Worm (Caenorhabditis elegans): ENCODE results near the gene fat-2.

The fat-2 gene

DNA sequence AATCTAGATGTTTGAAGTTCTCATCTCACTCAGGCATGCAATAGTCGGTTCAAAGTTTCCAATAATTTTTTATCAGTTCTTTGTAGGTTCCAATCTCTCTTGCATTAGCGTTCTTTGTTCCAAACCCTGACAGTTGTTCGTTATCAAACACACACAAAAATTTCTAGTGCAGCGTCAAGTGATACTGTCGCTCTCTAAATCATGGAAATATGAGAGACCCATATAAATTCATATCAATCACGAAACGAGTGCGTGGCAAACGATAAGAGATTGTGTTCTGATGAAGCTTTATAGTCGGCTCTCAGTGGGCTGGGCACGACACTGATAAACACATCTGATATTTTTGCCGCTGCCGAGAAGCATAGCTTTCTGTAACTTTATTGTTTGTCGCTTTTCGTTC is 9.5 kb upstream of the fat-2 start (continued):
- TF ChIP-seq nhr-102 (tag; optimal IDR thresholded peaks at IDR 0.05): peak; percentile 72
- no peak for TF ChIP-seq nhr-76 (tag; optimal IDR thresholded peaks at IDR 0.05)
- peak in 1 of 2 experiments; percentile 24 for TF ChIP-seq mdl-1 (tag; optimal IDR thresholded peaks at IDR 0.05)
- peak; percentile 18 for TF ChIP-seq spr-3 (GFP tag; optimal IDR thresholded peaks at IDR 0.05)
- TF ChIP-seq dmd-6 (GFP tag; IDR thresholded peaks at IDR 0.05): peak; percentile 88
- TF ChIP-seq hlh-11 (tag; optimal IDR thresholded peaks at IDR 0.05): peak; percentile 94
- TF ChIP-seq duxl-1 (tag; optimal IDR thresholded peaks at IDR 0.05; ENCODE audit: poor library complexity): no peak
- TF ChIP-seq pqm-1 (tag; optimal IDR thresholded peaks at IDR 0.05): peak; percentile 82
- TF ChIP-seq dmd-8 (GFP tag; IDR thresholded peaks at IDR 0.05): no peak
- TF ChIP-seq nhr-42 (GFP tag; IDR thresholded peaks at IDR 0.05): no peak
- TF ChIP-seq nhr-28 (tag; optimal IDR thresholded peaks at IDR 0.05): peak; percentile 99
- no peak for TF ChIP-seq madf-9 (GFP tag; conservative IDR thresholded peaks at IDR 0.05)
- no peak for TF ChIP-seq madf-5 (GFP tag; IDR thresholded peaks at IDR 0.05)
- no peak for TF ChIP-seq lim-7 (GFP tag; IDR thresholded peaks at IDR 0.05)
- no peak for TF ChIP-seq lin-39 (tag; optimal IDR thresholded peaks at IDR 0.05)
- TF ChIP-seq hlh-30 (tag; optimal IDR thresholded peaks at IDR 0.05; ENCODE audit: insufficient read depth): peak; percentile 60
- TF ChIP-seq nhr-111 (GFP tag; optimal IDR thresholded peaks at IDR 0.05): no peak
- no peak for TF ChIP-seq ZK337.2 (GFP tag; IDR thresholded peaks at IDR 0.05)
- TF ChIP-seq cey-2 (tag; optimal IDR thresholded peaks at IDR 0.05; ENCODE audit: borderline replicate concordance, insufficient read depth): peak; percentile 22
- TF ChIP-seq ceh-82 (tag; optimal IDR thresholded peaks at IDR 0.05): no peak
- peak; percentile 97 for TF ChIP-seq dve-1 (tag; optimal IDR thresholded peaks at IDR 0.05; ENCODE audit: insufficient read depth)
- peak; percentile 10 for TF ChIP-seq T20F7.1 (GFP tag; optimal IDR thresholded peaks at IDR 0.05)
- TF ChIP-seq pha-4 (GFP tag; IDR thresholded peaks at IDR 0.05): peak; percentile 7; the same call in 1 of the 2 replicates
- no peak for TF ChIP-seq pha-4 (tag; optimal IDR thresholded peaks at IDR 0.05)
- TF ChIP-seq nhr-48 (tag; optimal IDR thresholded peaks at IDR 0.05): peak; percentile 86
- TF ChIP-seq arid-1 (GFP tag; conservative IDR thresholded peaks at IDR 0.05): peak; percentile 40; the same call in 1 of the 2 replicates
- no peak for TF ChIP-seq D1046.2 (GFP tag; IDR thresholded peaks at IDR 0.05)
- TF ChIP-seq daf-16 (GFP tag; optimal IDR thresholded peaks at IDR 0.05): peak in 1 of 2 experiments; percentile 24
- peak; percentile 81 for TF ChIP-seq daf-16 (tag; optimal IDR thresholded peaks at IDR 0.05)
- TF ChIP-seq lin-13 (GFP tag; optimal IDR thresholded peaks at IDR 0.05): no peak
- TF ChIP-seq unc-39 (tag; optimal IDR thresholded peaks at IDR 0.05): no peak
- TF ChIP-seq dpl-1 (GFP tag; optimal IDR thresholded peaks at IDR 0.05): no peak
- no peak for TF ChIP-seq nhr-41 (GFP tag; IDR thresholded peaks at IDR 0.05)
- TF ChIP-seq daf-12 (tag; optimal IDR thresholded peaks at IDR 0.05): no peak
- no peak for TF ChIP-seq gei-8 (GFP tag; optimal IDR thresholded peaks at IDR 0.05)
- no peak for TF ChIP-seq zag-1 (tag; optimal IDR thresholded peaks at IDR 0.05)

- TF ChIP-seq fos-1 (tag; optimal IDR thresholded peaks at IDR 0.05): no peak
- TF ChIP-seq lin-38 (GFP tag; IDR thresholded peaks at IDR 0.05): 0 out of 2 replicates have a peak, but pooled peaks have one; percentile 6
Measured at ce11 chrIV:13315344-13315743, 8.3 kb upstream of the fat-2 start, which contains the start of gene fat-1. Gene fat-1 (plus strand): TSS chrIV:13315644.

ce11 chrIV:13318773-13319172 is 4.9 kb upstream of the fat-2 start:
- no peak for TF ChIP-seq lim-7 (GFP tag; IDR thresholded peaks at IDR 0.05)
- peak; percentile 61 for TF ChIP-seq hlh-30 (tag; optimal IDR thresholded peaks at IDR 0.05; ENCODE audit: insufficient read depth)
- no peak for TF ChIP-seq lin-15B (tag; optimal IDR thresholded peaks at IDR 0.05)
- peak; percentile 88 for TF ChIP-seq pqm-1 (tag; optimal IDR thresholded peaks at IDR 0.05)
- peak; percentile 43; the same call in 1 of the 2 replicates for TF ChIP-seq ceh-20 (GFP tag; IDR thresholded peaks at IDR 0.05)
- 0 out of 4 replicates have a peak, but pooled peaks of 1 of the 2 experiments have one; percentile 67 for TF ChIP-seq madf-5 (GFP tag; IDR thresholded peaks at IDR 0.05)
- TF ChIP-seq php-3 (GFP tag; IDR thresholded peaks at IDR 0.05): peak; percentile 81; the same call in 1 of the 2 replicates
- peak; percentile 92 for TF ChIP-seq nhr-48 (tag; optimal IDR thresholded peaks at IDR 0.05)
- TF ChIP-seq ceh-62 (tag; optimal IDR thresholded peaks at IDR 0.05): no peak
- TF ChIP-seq dmd-9 (GFP tag; IDR thresholded peaks at IDR 0.05): no peak
- TF ChIP-seq mdt-29 (GFP tag; IDR thresholded peaks at IDR 0.05): peak; percentile 87
- peak; percentile 43 for TF ChIP-seq lin-38 (GFP tag; IDR thresholded peaks at IDR 0.05)
- TF ChIP-seq ZK337.2 (GFP tag; IDR thresholded peaks at IDR 0.05): no peak
- TF ChIP-seq gei-8 (GFP tag; optimal IDR thresholded peaks at IDR 0.05): peak; percentile 55
- TF ChIP-seq mdl-1 (tag; optimal IDR thresholded peaks at IDR 0.05): peak in 1 of 2 experiments; percentile 61
- 0 out of 2 replicates have a peak, but pooled peaks have one; percentile 48 for TF ChIP-seq nhr-42 (GFP tag; IDR thresholded peaks at IDR 0.05)
- peak in 1 of 2 experiments; percentile 41 for TF ChIP-seq hif-1 (tag; optimal IDR thresholded peaks at IDR 0.05)
- TF ChIP-seq hmg-1.1 (GFP tag; IDR thresholded peaks at IDR 0.05): no peak
- TF ChIP-seq F26F4.8 (GFP tag; conservative IDR thresholded peaks at IDR 0.05): no peak
- TF ChIP-seq daf-12 (tag; optimal IDR thresholded peaks at IDR 0.05): no peak
- TF ChIP-seq ztf-7 (tag; optimal IDR thresholded peaks at IDR 0.05): peak; percentile 62

Measured in whole organism, L4 larva.